Worm (Caenorhabditis elegans): Measurements from ENCODE around the gene C34F11.2.

Gene C34F11.2

ce11 chrII:5238366-5238765 is 26.3 kb downstream of the C34F11.2 start, which contains the start of gene pho-4:
Gene pho-4, minus strand, starts transcription at chrII:5238466.
- TF ChIP-seq ceh-18 (tag; optimal IDR thresholded peaks at IDR 0.05) (no peak), nhr-11 (tag; optimal IDR thresholded peaks at IDR 0.05) (no peak), sdc-2 (tag; optimal IDR thresholded peaks at IDR 0.05) (no peak), zip-5 (tag; optimal IDR thresholded peaks at IDR 0.05) (no peak)

- TF ChIP-seq mec-3 (tag; optimal IDR thresholded peaks at IDR 0.05; ENCODE audit: borderline replicate concordance) (no peak), dmd-4 (tag; optimal IDR thresholded peaks at IDR 0.05; ENCODE audit: borderline replicate concordance) (no peak), C38D4.7 (GFP tag; optimal IDR thresholded peaks at IDR 0.05) (no peak), ceh-34 (tag; optimal IDR thresholded peaks at IDR 0.05) (no peak), syd-9 (tag; optimal IDR thresholded peaks at IDR 0.05) (no peak), tbx-2 (tag; optimal IDR thresholded peaks at IDR 0.05) (no peak), ttx-3 (tag; optimal IDR thresholded peaks at IDR 0.05) (no peak), ets-4 (tag; optimal IDR thresholded peaks at IDR 0.05) (no peak), lim-6 (tag; optimal IDR thresholded peaks at IDR 0.05) (no peak), nhr-11 (tag; optimal IDR thresholded peaks at IDR 0.05) (no peak), ceh-2 (tag; optimal IDR thresholded peaks at IDR 0.05) (no peak), npax-4 (tag; optimal IDR thresholded peaks at IDR 0.05) (no peak), fkh-10 (GFP tag; optimal IDR thresholded peaks at IDR 0.05) (no peak), zip-5 (tag; optimal IDR thresholded peaks at IDR 0.05) (no peak), ama-1 (optimal IDR thresholded peaks at IDR 0.05) (no peak), unc-42 (tag; optimal IDR thresholded peaks at IDR 0.05) (no peak), ceh-30 (tag; optimal IDR thresholded peaks at IDR 0.05) (no peak), ceh-24 (tag; optimal IDR thresholded peaks at IDR 0.05) (no peak), ceh-22 (tag; optimal IDR thresholded peaks at IDR 0.05) (no peak)
Observed at ce11 chrII:5241560-5241959, 29.5 kb downstream of the C34F11.2 start, which contains the start of gene T16D1.1. Gene T16D1.1, minus strand, starts transcription at chrII:5241660.

- TF ChIP-seq fkh-10 (GFP tag; optimal IDR thresholded peaks at IDR 0.05) (no peak), hlh-30 (tag; optimal IDR thresholded peaks at IDR 0.05; ENCODE audit: insufficient read depth) (no peak), pha-2 (tag; optimal IDR thresholded peaks at IDR 0.05) (no peak), ceh-14 (tag; optimal IDR thresholded peaks at IDR 0.05) (no peak), ahr-1 (tag; optimal IDR thresholded peaks at IDR 0.05) (no peak), pag-3 (tag; optimal IDR thresholded peaks at IDR 0.05; ENCODE audit: borderline replicate concordance) (no peak), pax-1 (tag; optimal IDR thresholded peaks at IDR 0.05) (no peak), unc-86 (tag; optimal IDR thresholded peaks at IDR 0.05) (no peak), ceh-2 (tag; optimal IDR thresholded peaks at IDR 0.05) (no peak), mec-3 (tag; optimal IDR thresholded peaks at IDR 0.05; ENCODE audit: borderline replicate concordance) (no peak), ceh-19 (GFP tag; optimal IDR thresholded peaks at IDR 0.05) (no peak), dve-1 (tag; optimal IDR thresholded peaks at IDR 0.05) (no peak)
Observed at ce11 chrII:5246791-5247361, 34.8 kb downstream of the C34F11.2 start, which contains the start of gene ptr-6. Gene ptr-6, minus strand, starts transcription at chrII:5246837.

ce11 chrII:5255435-5255834 is 43.4 kb downstream of the C34F11.2 start, which contains the start of gene frpr-4:
Gene frpr-4, minus strand, starts transcription at chrII:5255535.
- TF ChIP-seq ztf-16 (tag; optimal IDR thresholded peaks at IDR 0.05): no peak
- TF ChIP-seq eyg-1 (tag; optimal IDR thresholded peaks at IDR 0.05): no peak
- no peak for TF ChIP-seq pag-3 (tag; optimal IDR thresholded peaks at IDR 0.05; ENCODE audit: borderline replicate concordance)
- TF ChIP-seq sox-4 (tag; optimal IDR thresholded peaks at IDR 0.05): no peak
- TF ChIP-seq unc-55 (GFP tag; optimal IDR thresholded peaks at IDR 0.05): no peak
- no peak for TF ChIP-seq ttx-3 (tag; optimal IDR thresholded peaks at IDR 0.05)
- no peak for TF ChIP-seq unc-42 (tag; optimal IDR thresholded peaks at IDR 0.05)
- no peak for TF ChIP-seq ceh-30 (tag; optimal IDR thresholded peaks at IDR 0.05)
- no peak for TF ChIP-seq ceh-2 (tag; optimal IDR thresholded peaks at IDR 0.05)
- TF ChIP-seq K09A11.1 (tag; optimal IDR thresholded peaks at IDR 0.05; ENCODE audit: insufficient read depth): no peak
- no peak for TF ChIP-seq hlh-30 (tag; optimal IDR thresholded peaks at IDR 0.05; ENCODE audit: insufficient read depth)
- TF ChIP-seq sdc-2 (tag; optimal IDR thresholded peaks at IDR 0.05): no peak
- no peak for TF ChIP-seq ceh-6 (GFP tag; optimal IDR thresholded peaks at IDR 0.05)

Measured in whole organism, late embryonic.